Fruit fly (Drosophila melanogaster) whole organism, wandering third instar larva: Measurements from ENCODE around the gene CG6696.

Experiments used
- Abd-B ChIP-seq: fragments of >200 bp; optimal IDR thresholded peaks from 2 replicates; lab custom pipeline; 2017; ENCODE audit warnings: missing biosample characterization, missing genetic modification characterization
- CG32264 ChIP-seq: fragments of 200-800 bp; sonication (Bioruptor generic); optimal IDR thresholded peaks from 2 replicates; lab custom pipeline; 2016; ENCODE audit warnings: missing biosample characterization, missing genetic modification characterization
- CG9705 ChIP-seq: fragments of 200-800 bp; sonication (Bioruptor generic); optimal IDR thresholded peaks from 2 replicates; lab custom pipeline; 2018; ENCODE audit warnings: missing biosample characterization, mild to moderate bottlenecking, missing genetic modification characterization
- CrebA ChIP-seq: fragments of 200-800 bp; sonication (Bioruptor generic); optimal IDR thresholded peaks from 2 replicates; lab custom pipeline; 2016; ENCODE audit warnings: missing biosample characterization, mild to moderate bottlenecking, missing genetic modification characterization, borderline replicate concordance
- Dif ChIP-seq: fragments of 200-275, 200-300 bp; sonication (Bioruptor generic); optimal IDR thresholded peaks from 2 replicates; lab custom pipeline; 2018; ENCODE audit warnings: missing biosample characterization, missing genetic modification characterization; ENCODE audit not compliant: partially characterized antibody
- GATAd ChIP-seq: sonication (Bioruptor generic); optimal IDR thresholded peaks from 2 replicates; lab custom pipeline; 2016; ENCODE audit warnings: missing biosample characterization, missing genetic modification characterization
- HLH106 ChIP-seq: fragments of 200-800 bp; optimal IDR thresholded peaks from 3 replicates; lab custom pipeline; 2019; ENCODE audit warnings: missing biosample characterization, mild to moderate bottlenecking, missing genetic modification characterization, moderate library complexity
- Hnf4 ChIP-seq: fragments of 200-800 bp; sonication (Bioruptor generic); optimal IDR thresholded peaks from 2 replicates; lab custom pipeline; 2016; ENCODE audit warnings: missing biosample characterization, mild to moderate bottlenecking, missing genetic modification characterization
- Hr78 ChIP-seq: fragments of >200 bp; optimal IDR thresholded peaks from 2 replicates; lab custom pipeline; 2017; ENCODE audit warnings: missing biosample characterization, missing genetic modification characterization
- Hr83 ChIP-seq: fragments of 200-300 bp; sonication (Bioruptor generic); optimal IDR thresholded peaks from 2 replicates; lab custom pipeline; 2016; ENCODE audit warnings: missing biosample characterization, mild to moderate bottlenecking, missing genetic modification characterization, moderate library complexity; ENCODE audit not compliant: poor library complexity, severe bottlenecking
- Jra ChIP-seq: sonication (Bioruptor generic); optimal IDR thresholded peaks from 2 replicates; lab custom pipeline; 2016; ENCODE audit warnings: missing biosample characterization, missing genetic modification characterization
- Mio ChIP-seq: sonication (Bioruptor generic); optimal IDR thresholded peaks from 2 replicates; lab custom pipeline; 2016; ENCODE audit warnings: missing biosample characterization, missing genetic modification characterization
- Myc ChIP-seq: fragments of >200 bp; optimal IDR thresholded peaks from 2 replicates; lab custom pipeline; 2017
- N ChIP-seq: fragments of >200 bp; optimal IDR thresholded peaks from 2 replicates; lab custom pipeline; 2018; ENCODE audit warnings: missing biosample characterization, missing external identifiers, missing genetic modification characterization
- OdsH ChIP-seq: fragments of 200-800 bp; sonication (Bioruptor generic); optimal IDR thresholded peaks from 2 replicates; lab custom pipeline; 2016; ENCODE audit warnings: missing biosample characterization, mild to moderate bottlenecking, missing genetic modification characterization
- Sp1 ChIP-seq: fragments of 200-800 bp; sonication (Bioruptor generic); optimal IDR thresholded peaks from 3 replicates; lab custom pipeline; 2019; ENCODE audit warnings: missing biosample characterization, mild to moderate bottlenecking, missing genetic modification characterization, moderate library complexity
- Vsx2 ChIP-seq: fragments of 200-300, 225-300 bp; sonication (Bioruptor generic); optimal IDR thresholded peaks from 2 replicates; lab custom pipeline; 2018; ENCODE audit warnings: missing biosample characterization, missing genetic modification characterization; ENCODE audit not compliant: partially characterized antibody
- br ChIP-seq: fragments of 200-800 bp; sonication (Bioruptor generic); optimal IDR thresholded peaks from 2 replicates; lab custom pipeline; 2016; ENCODE audit warnings: missing biosample characterization, missing genetic modification characterization
- brk ChIP-seq: fragments of 200-800 bp; sonication (Bioruptor generic); optimal IDR thresholded peaks from 2 replicates; lab custom pipeline; 2016; ENCODE audit warnings: missing biosample characterization, mild to moderate bottlenecking, missing genetic modification characterization
- dl ChIP-seq, 2 experiments: fragments of 175-275, 200-275 bp in 1 of 2; fragments of 200-275 bp in 1 of 2; sonication (Bioruptor generic); optimal IDR thresholded peaks; lab custom pipeline; 2018; ENCODE audit warnings: mild to moderate bottlenecking in 2 of 2, missing biosample characterization in 2 of 2, missing genetic modification characterization in 2 of 2, moderate library complexity in 2 of 2; ENCODE audit not compliant: partially characterized antibody in 2 of 2, insufficient read depth in 1 of 2
- dmrt93B ChIP-seq: fragments of 200-800 bp; sonication (Bioruptor generic); optimal IDR thresholded peaks from 2 replicates; lab custom pipeline; 2018; ENCODE audit warnings: missing biosample characterization, mild to moderate bottlenecking, missing genetic modification characterization
- dsf ChIP-seq: sonication (Bioruptor generic); optimal IDR thresholded peaks from 2 replicates; lab custom pipeline; 2016; ENCODE audit warnings: missing biosample characterization, missing genetic modification characterization, borderline replicate concordance
- ey ChIP-seq: fragments of 200-800 bp; sonication (Bioruptor generic); optimal IDR thresholded peaks from 2 replicates; lab custom pipeline; 2016; ENCODE audit warnings: missing biosample characterization, missing genetic modification characterization
- foxo ChIP-seq, 2 experiments: fragments of 200-800 bp; sonication (Bioruptor generic); optimal IDR thresholded peaks; 2 replicates in 1 of 2; 3 replicates in 1 of 2; lab custom pipeline; 2016 to 2017; ENCODE audit warnings: missing biosample characterization in 2 of 2, missing genetic modification characterization in 2 of 2
- fru ChIP-seq: fragments of 200-800 bp; sonication (Bioruptor generic); optimal IDR thresholded peaks from 3 replicates; lab custom pipeline; 2016; ENCODE audit warnings: missing biosample characterization, mild to moderate bottlenecking, missing genetic modification characterization
- h ChIP-seq: fragments of 200-800 bp; sonication (Bioruptor generic); optimal IDR thresholded peaks from 3 replicates; lab custom pipeline; 2016; ENCODE audit warnings: missing biosample characterization, mild to moderate bottlenecking, missing genetic modification characterization
- lola ChIP-seq: fragments of >200 bp; optimal IDR thresholded peaks from 2 replicates; lab custom pipeline; 2017; ENCODE audit warnings: missing biosample characterization, missing genetic modification characterization
- pan ChIP-seq: fragments of >200 bp; optimal IDR thresholded peaks from 2 replicates; lab custom pipeline; 2017
- psq ChIP-seq: fragments of 200-800 bp; sonication (Bioruptor generic); optimal IDR thresholded peaks from 3 replicates; lab custom pipeline; 2017; ENCODE audit warnings: missing biosample characterization, mild to moderate bottlenecking, missing genetic modification characterization, moderate library complexity
- rgr ChIP-seq: fragments of 200-800 bp; sonication (Bioruptor generic); optimal IDR thresholded peaks from 3 replicates; lab custom pipeline; 2016; ENCODE audit warnings: missing biosample characterization, mild to moderate bottlenecking, missing genetic modification characterization
- sage ChIP-seq: fragments of 200-800 bp; sonication (Bioruptor generic); optimal IDR thresholded peaks from 2 replicates; lab custom pipeline; 2016; ENCODE audit warnings: missing biosample characterization, mild to moderate bottlenecking, missing genetic modification characterization
- tai ChIP-seq: sonication (Bioruptor generic); optimal IDR thresholded peaks from 2 replicates; lab custom pipeline; 2016; ENCODE audit warnings: missing biosample characterization, missing genetic modification characterization
- usp ChIP-seq: fragments of >200 bp; optimal IDR thresholded peaks from 2 replicates; lab custom pipeline; 2017; ENCODE audit warnings: missing biosample characterization, missing genetic modification characterization
- woc ChIP-seq: sonication (Bioruptor generic); optimal IDR thresholded peaks from 2 replicates; lab custom pipeline; 2016; ENCODE audit warnings: missing biosample characterization, mild to moderate bottlenecking, missing genetic modification characterization

The CG6696 gene

dm6 chrX:18671545-18672174 is 9.7 kb upstream of the CG6696 start:
- TF ChIP-seq h, result no peak
- no peak for TF ChIP-seq Abd-B (GFP tag; lab: Kevin White, UChicago)
- no peak for TF ChIP-seq Dif (GFP tag; lab: Kevin White, UChicago)
- TF ChIP-seq foxo (GFP tag; optimal IDR thresholded peaks at IDR 0.05; lab: Kevin White, UChicago), result no peak
- TF ChIP-seq dl (GFP tag; optimal IDR thresholded peaks at IDR 0.05; lab: Kevin White, UChicago; ENCODE audit: insufficient read depth in 1 of 2, partially characterized antibody in 2 of 2), result no peak
- TF ChIP-seq Vsx2 (GFP tag; lab: Kevin White, UChicago), result no peak
- no peak for TF ChIP-seq rgr (GFP tag; lab: Kevin White, UChicago)
- TF ChIP-seq N, result no peak
- no peak for TF ChIP-seq dsf (GFP tag; lab: Kevin White, UChicago)
- no peak for TF ChIP-seq Hr83 (GFP tag; lab: Kevin White, UChicago)

- no peak for TF ChIP-seq Jra (GFP tag; lab: Kevin White, UChicago)
- no peak for TF ChIP-seq psq (GFP tag; lab: Kevin White, UChicago)
- no peak for TF ChIP-seq tai (GFP tag; lab: Kevin White, UChicago)
- no peak for TF ChIP-seq Mio (GFP tag; lab: Kevin White, UChicago)
- no peak for TF ChIP-seq N
- TF ChIP-seq brk (GFP tag; lab: Kevin White, UChicago), result no peak
Measured at dm6 chrX:18669811-18670477, 8.0 kb upstream of the CG6696 start.

dm6 chrX:18668293-18668692 is 6.3 kb upstream of the CG6696 start:
- TF ChIP-seq h (no peak), HLH106 (no peak), psq (GFP tag; lab: Kevin White, UChicago) (no peak)

dm6 chrX:18665715-18666267 is 3.8 kb upstream of the CG6696 start:
- TF ChIP-seq pan (lab: Kevin White, UChicago) (no peak), rgr (GFP tag; lab: Kevin White, UChicago) (no peak), CG32264 (GFP tag; lab: Kevin White, UChicago) (no peak), Myc (lab: Kevin White, UChicago) (no peak), Hr78 (GFP tag; lab: Kevin White, UChicago) (no peak)

dm6 chrX:18663362-18663761 is 1.4 kb upstream of the CG6696 start:
- TF ChIP-seq Jra (GFP tag; lab: Kevin White, UChicago) (no peak), HLH106 (no peak), pan (lab: Kevin White, UChicago) (no peak), ey (no peak), Abd-B (GFP tag; lab: Kevin White, UChicago) (no peak), Hnf4 (GFP tag; lab: Kevin White, UChicago) (no peak), N (no peak), CG9705 (GFP tag; lab: Kevin White, UChicago) (no peak), dl (GFP tag; optimal IDR thresholded peaks at IDR 0.05; lab: Kevin White, UChicago; ENCODE audit: insufficient read depth in 1 of 2, partially characterized antibody in 2 of 2) (no peak), fru (GFP tag; lab: Kevin White, UChicago) (no peak), Hr78 (GFP tag; lab: Kevin White, UChicago) (no peak), woc (GFP tag; lab: Kevin White, UChicago) (no peak)

- no peak for TF ChIP-seq dsf (GFP tag; lab: Kevin White, UChicago)
- TF ChIP-seq Hnf4 (GFP tag; lab: Kevin White, UChicago), result no peak
- TF ChIP-seq lola (GFP tag; lab: Kevin White, UChicago), result no peak
- no peak for TF ChIP-seq CrebA (GFP tag; lab: Kevin White, UChicago)
- no peak for TF ChIP-seq ey
- no peak for TF ChIP-seq dl (GFP tag; optimal IDR thresholded peaks at IDR 0.05; lab: Kevin White, UChicago; ENCODE audit: insufficient read depth in 1 of 2, partially characterized antibody in 2 of 2)
- TF ChIP-seq dmrt93B (GFP tag; lab: Kevin White, UChicago), result no peak
- TF ChIP-seq Sp1, result peak; percentile 11
- no peak for TF ChIP-seq usp
- peak; percentile 43 for TF ChIP-seq HLH106
- TF ChIP-seq Abd-B (GFP tag; lab: Kevin White, UChicago), result no peak
- TF ChIP-seq pan (lab: Kevin White, UChicago), result no peak
- TF ChIP-seq rgr (GFP tag; lab: Kevin White, UChicago), result peak; percentile 35
- peak; percentile 1 for TF ChIP-seq psq (GFP tag; lab: Kevin White, UChicago)
- no peak for TF ChIP-seq Mio (GFP tag; lab: Kevin White, UChicago)
- TF ChIP-seq fru (GFP tag; lab: Kevin White, UChicago), result no peak
- no peak for TF ChIP-seq OdsH (GFP tag; lab: Kevin White, UChicago)
- no peak for TF ChIP-seq GATAd (GFP tag; lab: Kevin White, UChicago)
- no peak for TF ChIP-seq CG32264 (GFP tag; lab: Kevin White, UChicago)
- TF ChIP-seq br (GFP tag; lab: Kevin White, UChicago), result no peak
- no peak for TF ChIP-seq sage (GFP tag; lab: Kevin White, UChicago)
- TF ChIP-seq Jra (GFP tag; lab: Kevin White, UChicago), result no peak
- TF ChIP-seq Myc (lab: Kevin White, UChicago), result peak; percentile 73
Measured at dm6 chrX:18657502-18657947, 4.4 kb downstream of the CG6696 start, which contains the start of gene fu. TSS of gene fu (plus strand) at chrX:18657755.
